Worm (Caenorhabditis elegans) whole organism, young adult: ENCODE data around the gene glb-32.
"Not testable (repeated sequence)": the region's sequence is repeated elsewhere in the genome, so short reads cannot be mapped to it uniquely, and the experiment has no call there.

Experiments used
- B0035.1 ChIP-seq: sonication (generic microtip); optimal IDR thresholded peaks from 2 replicates; lab custom pipeline; 2016; ENCODE audit warnings: missing genetic modification characterization, mild to moderate bottlenecking, missing compliant biosample characterization, missing genotype, missing genetic modification reagents
- C06A6.2 ChIP-seq: fragments of 200-800 bp; sonication (Bioruptor generic); conservative IDR thresholded peaks from 2 replicates; pipeline ENCODE4 v1.3.6; 2022; ENCODE audit warnings: missing genetic modification characterization, missing compliant biosample characterization
- C17E4.6 ChIP-seq: fragments of 200-800 bp; sonication (Bioruptor generic); IDR thresholded peaks from 2 replicates; pipeline ENCODE4 v1.3.6; 2022; ENCODE audit warnings: missing genetic modification reagents, missing genetic modification characterization, missing compliant biosample characterization
- D2030.7 ChIP-seq: fragments of 200-800 bp; sonication (Bioruptor generic); IDR thresholded peaks from 2 replicates; pipeline ENCODE4 v1.3.6; 2022; ENCODE audit warnings: missing genetic modification reagents, missing genetic modification characterization, missing compliant biosample characterization
- F33H1.4 ChIP-seq: fragments of 200-800 bp; sonication (Bioruptor generic); IDR thresholded peaks from 2 replicates; pipeline ENCODE4 v1.3.6; 2022; ENCODE audit warnings: missing genetic modification reagents, missing genetic modification characterization, missing compliant biosample characterization
- F52B5.7 ChIP-seq: sonication (generic microtip); optimal IDR thresholded peaks from 2 replicates; lab custom pipeline; 2016; ENCODE audit warnings: mild to moderate bottlenecking, missing genetic modification characterization, missing compliant biosample characterization
- K11D2.4 ChIP-seq: fragments of 200-800 bp; sonication (Bioruptor generic); IDR thresholded peaks from 2 replicates; pipeline ENCODE4 v1.3.6; 2022; ENCODE audit warnings: missing genetic modification reagents, missing genetic modification characterization, missing compliant biosample characterization
- Y53G8AR.9 ChIP-seq: fragments of 200-800 bp; sonication (Bioruptor generic); conservative IDR thresholded peaks from 2 replicates; pipeline ENCODE4 v1.3.6; 2022; ENCODE audit warnings: missing genetic modification reagents, missing genetic modification characterization, missing compliant biosample characterization
- Y67H2A.10 ChIP-seq: fragments of 200-800 bp; sonication (Bioruptor generic); conservative IDR thresholded peaks from 2 replicates; pipeline ENCODE4 v1.3.6; 2022; ENCODE audit warnings: missing genetic modification reagents, missing genetic modification characterization, missing compliant biosample characterization
- aptf-2 ChIP-seq: fragments of 200-800 bp; sonication (Bioruptor generic); conservative IDR thresholded peaks from 2 replicates; pipeline ENCODE4 v1.3.6; 2022; ENCODE audit warnings: missing genetic modification reagents, missing genetic modification characterization, missing compliant biosample characterization
- attf-3 ChIP-seq: fragments of 200-800 bp; sonication (Bioruptor generic); conservative IDR thresholded peaks from 2 replicates; pipeline ENCODE4 v1.3.6; 2022; ENCODE audit warnings: missing genetic modification reagents, missing genetic modification characterization, missing compliant biosample characterization
- attf-6 ChIP-seq: fragments of 200-800 bp; sonication (Bioruptor generic); IDR thresholded peaks from 2 replicates; pipeline ENCODE4 v1.3.6; 2022; ENCODE audit warnings: missing genetic modification reagents, missing genetic modification characterization, missing compliant biosample characterization
- bed-2 ChIP-seq: fragments of 200-800 bp; sonication (Bioruptor generic); IDR thresholded peaks from 2 replicates; pipeline ENCODE4 v1.3.6; 2022; ENCODE audit warnings: missing genetic modification reagents, missing genetic modification characterization, missing compliant biosample characterization
- cebp-1 ChIP-seq, 2 experiments: fragments of 200-800 bp in 1 of 2; sonication (Bioruptor generic) in 1 of 2; sonication (generic microtip) in 1 of 2; IDR thresholded peaks in 1 of 2; optimal IDR thresholded peaks in 1 of 2; 2 replicates each; pipeline versions ENCODE4 v1.3.6 to Lab custom; 2017 to 2022; ENCODE audit warnings: missing compliant biosample characterization in 2 of 2, missing genetic modification characterization in 2 of 2, mild to moderate bottlenecking in 1 of 2, missing genetic modification reagents in 1 of 2, moderate library complexity in 1 of 2
- cebp-2 ChIP-seq: fragments of 200-800 bp; sonication (Bioruptor generic); IDR thresholded peaks from 2 replicates; pipeline ENCODE4 v1.3.6; 2022; ENCODE audit warnings: missing genetic modification characterization, missing compliant biosample characterization
- ceh-100 ChIP-seq: fragments of 200-800 bp; sonication (Bioruptor generic); IDR thresholded peaks from 2 replicates; pipeline ENCODE4 v1.3.6; 2022; ENCODE audit warnings: missing genetic modification reagents, missing genetic modification characterization, missing compliant biosample characterization
- ceh-58 ChIP-seq: fragments of 200-800 bp; sonication (Bioruptor generic); IDR thresholded peaks from 2 replicates; pipeline ENCODE4 v1.3.6; 2022; ENCODE audit warnings: missing genetic modification characterization, missing compliant biosample characterization
- ceh-91 ChIP-seq: fragments of 200-800 bp; sonication (Bioruptor generic); IDR thresholded peaks from 2 replicates; pipeline ENCODE4 v1.3.6; 2022; ENCODE audit warnings: missing genetic modification reagents, missing genetic modification characterization, missing compliant biosample characterization
- dox-1 ChIP-seq: fragments of 200-800 bp; sonication (Bioruptor generic); IDR thresholded peaks from 2 replicates; pipeline ENCODE4 v1.3.6; 2022; ENCODE audit warnings: missing genetic modification reagents, missing genetic modification characterization, missing compliant biosample characterization
- efl-1 ChIP-seq: fragments of 150-350 bp; optimal IDR thresholded peaks from 2 replicates; lab custom pipeline; 2014; ENCODE audit warnings: missing biosample characterization, missing genetic modification reagents, missing genetic modification characterization
- egl-18 ChIP-seq: fragments of 200-800 bp; sonication (Bioruptor generic); IDR thresholded peaks from 2 replicates; pipeline ENCODE4 v1.3.6; 2022; ENCODE audit warnings: missing genetic modification reagents, missing genetic modification characterization, missing compliant biosample characterization
- egl-44 ChIP-seq: fragments of 200-800 bp; sonication (Bioruptor generic); IDR thresholded peaks from 2 replicates; pipeline ENCODE4 v1.3.6; 2022; ENCODE audit warnings: missing genetic modification reagents, missing genetic modification characterization, missing compliant biosample characterization
- egrh-3 ChIP-seq: fragments of 200-800 bp; sonication (Bioruptor generic); IDR thresholded peaks from 2 replicates; pipeline ENCODE4 v1.3.6; 2022; ENCODE audit warnings: missing genetic modification reagents, missing genetic modification characterization, missing compliant biosample characterization
- ekl-4 ChIP-seq: fragments of 200-800 bp; sonication (Bioruptor generic); IDR thresholded peaks from 2 replicates; pipeline ENCODE4 v1.3.6; 2022; ENCODE audit warnings: missing genetic modification reagents, missing genetic modification characterization, missing compliant biosample characterization
- hmg-1.2 ChIP-seq: fragments of 200-800 bp; sonication (Bioruptor generic); IDR thresholded peaks from 2 replicates; pipeline ENCODE4 v1.3.6; 2022; ENCODE audit warnings: missing genetic modification reagents, missing genetic modification characterization, missing compliant biosample characterization
- hmg-20 ChIP-seq: fragments of 200-800 bp; sonication (Bioruptor generic); IDR thresholded peaks from 2 replicates; pipeline ENCODE4 v1.3.6; 2022; ENCODE audit warnings: missing genetic modification reagents, missing genetic modification characterization, missing compliant biosample characterization
- hsf-1 ChIP-seq: fragments of 200-800 bp; sonication (Bioruptor generic); IDR thresholded peaks from 2 replicates; pipeline ENCODE4 v1.3.6; 2022; ENCODE audit warnings: missing genetic modification reagents, missing genetic modification characterization, missing compliant biosample characterization
- let-526 ChIP-seq: fragments of 200-800 bp; sonication (Bioruptor generic); IDR thresholded peaks from 2 replicates; pipeline ENCODE4 v1.3.6; 2022; ENCODE audit warnings: missing genetic modification reagents, missing genetic modification characterization, missing compliant biosample characterization
- lin-26 ChIP-seq: fragments of 200-800 bp; sonication (Bioruptor generic); IDR thresholded peaks from 2 replicates; pipeline ENCODE4 v1.3.6; 2022; ENCODE audit warnings: missing genetic modification reagents, missing genetic modification characterization, missing compliant biosample characterization
- lir-1 ChIP-seq: fragments of 200-800 bp; sonication (Bioruptor generic); conservative IDR thresholded peaks from 2 replicates; pipeline ENCODE4 v1.3.6; 2022; ENCODE audit warnings: missing genetic modification reagents, missing genetic modification characterization, missing compliant biosample characterization
- madf-6 ChIP-seq: fragments of 200-800 bp; sonication (Bioruptor generic); IDR thresholded peaks from 2 replicates; pipeline ENCODE4 v1.3.6; 2022; ENCODE audit warnings: missing genetic modification reagents, missing genetic modification characterization, missing compliant biosample characterization
- madf-8 ChIP-seq: fragments of 200-800 bp; sonication (Bioruptor generic); conservative IDR thresholded peaks from 2 replicates; pipeline ENCODE4 v1.3.6; 2022; ENCODE audit warnings: missing genetic modification reagents, missing genetic modification characterization, missing compliant biosample characterization
- mcd-1 ChIP-seq: fragments of 200-800 bp; sonication (Bioruptor generic); IDR thresholded peaks from 2 replicates; pipeline ENCODE4 v1.3.6; 2022; ENCODE audit warnings: missing genetic modification reagents, missing genetic modification characterization, missing compliant biosample characterization
- nfyb-1 ChIP-seq: fragments of 200-800 bp; sonication (Bioruptor generic); IDR thresholded peaks from 2 replicates; pipeline ENCODE4 v1.3.6; 2022; ENCODE audit warnings: missing genetic modification reagents, missing genetic modification characterization, missing compliant biosample characterization
- pbrm-1 ChIP-seq: fragments of 200-800 bp; sonication (Bioruptor generic); IDR thresholded peaks from 2 replicates; pipeline ENCODE4 v1.3.6; 2022; ENCODE audit warnings: missing genetic modification reagents, missing genetic modification characterization, missing compliant biosample characterization
- rcor-1 ChIP-seq: fragments of 200-800 bp; sonication (Bioruptor generic); IDR thresholded peaks from 2 replicates; pipeline ENCODE4 v1.3.6; 2022; ENCODE audit warnings: missing genetic modification reagents, missing genetic modification characterization, missing compliant biosample characterization
- sea-2 ChIP-seq: fragments of 200-800 bp; sonication (Bioruptor generic); IDR thresholded peaks from 2 replicates; pipeline ENCODE4 v1.3.6; 2022; ENCODE audit warnings: missing genetic modification characterization, missing compliant biosample characterization
- snpc-1.3 ChIP-seq: sonication (generic microtip); optimal IDR thresholded peaks from 2 replicates; lab custom pipeline; 2017; ENCODE audit warnings: missing genetic modification characterization, mild to moderate bottlenecking, missing compliant biosample characterization, antibody characterized with exemption, moderate library complexity, missing genotype, missing genetic modification reagents; ENCODE audit not compliant: insufficient read depth
- ztf-18 ChIP-seq: sonication (generic microtip); optimal IDR thresholded peaks from 2 replicates; lab custom pipeline; 2016; ENCODE audit warnings: missing genotype, mild to moderate bottlenecking, missing genetic modification characterization, missing compliant biosample characterization
- ztf-25 ChIP-seq: fragments of 200-800 bp; sonication (Bioruptor generic); IDR thresholded peaks from 2 replicates; pipeline ENCODE4 v1.3.6; 2022; ENCODE audit warnings: missing genetic modification reagents, missing genetic modification characterization, missing compliant biosample characterization
- ztf-28 ChIP-seq: fragments of 200-800 bp; sonication (Bioruptor generic); IDR thresholded peaks from 2 replicates; pipeline ENCODE4 v1.3.6; 2022; ENCODE audit warnings: missing genetic modification reagents, missing genetic modification characterization, missing compliant biosample characterization

The glb-32 gene

ce11 chrV:5049333-5049942 lies 39.9 kb downstream of the glb-32 start, which contains the start of the genes pqn-51 and K11D12.14 (continued):
- TF ChIP-seq snpc-1.3 (peak; percentile 7), aptf-2 (GFP tag; lab: Robert Waterston, UW) (no peak), efl-1 (GFP tag; lab: Kevin White, UChicago) (peak; percentile 44), F52B5.7 (tag; lab: Kevin White, UChicago) (no peak), B0035.1 (tag; lab: Kevin White, UChicago) (peak; percentile 19)

DNA sequence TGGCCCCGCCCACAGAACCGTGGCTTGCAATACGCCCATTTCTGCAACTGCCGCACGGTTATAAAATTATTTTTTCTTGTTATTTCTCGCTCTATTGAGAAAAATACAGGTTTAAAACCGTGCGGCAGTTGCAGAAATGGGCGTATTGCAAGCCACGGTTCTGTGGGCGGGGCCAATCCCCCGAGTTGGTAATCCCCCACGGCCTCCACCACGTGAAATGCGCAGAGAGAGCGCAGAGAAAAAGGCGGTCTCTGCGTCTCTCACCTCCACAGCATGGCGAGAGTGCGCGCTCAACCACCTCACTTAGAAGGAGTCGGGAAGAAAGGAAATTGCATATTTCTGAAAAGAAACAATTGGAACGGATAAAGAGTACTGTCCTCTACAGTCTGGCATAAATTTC lies 42.1 kb downstream of the glb-32 start:
- peak; percentile 76 for TF ChIP-seq aptf-2 (GFP tag; lab: Robert Waterston, UW)
- peak; percentile 95 for TF ChIP-seq dox-1 (GFP tag; lab: Robert Waterston, UW)
- peak; percentile 95 for TF ChIP-seq mcd-1 (GFP tag; lab: Robert Waterston, UW)
- peak; percentile 87 for TF ChIP-seq egrh-3 (GFP tag; lab: Robert Waterston, UW)
- peak; percentile 66; the same call in 1 of the 2 replicates for TF ChIP-seq lin-26 (GFP tag; lab: Robert Waterston, UW)
- TF ChIP-seq Y53G8AR.9 (GFP tag; lab: Robert Waterston, UW), result peak; percentile 77
- TF ChIP-seq rcor-1, result peak; percentile 86
- TF ChIP-seq bed-2 (GFP tag; lab: Robert Waterston, UW), result peak; percentile 71; the same call in 1 of the 2 replicates
- peak; percentile 93 for TF ChIP-seq ceh-100 (GFP tag; lab: Robert Waterston, UW)
- 0 out of 2 replicates have a peak, but pooled peaks have one; percentile 51 for TF ChIP-seq ztf-25
- peak; percentile 82 for TF ChIP-seq let-526 (GFP tag; lab: Robert Waterston, UW)
- 0 out of 2 replicates have a peak, but pooled peaks have one; percentile 66 for TF ChIP-seq cebp-2 (GFP tag; lab: Robert Waterston, UW)
- peak; percentile 92 for TF ChIP-seq K11D2.4 (GFP tag; lab: Robert Waterston, UW)
- TF ChIP-seq ztf-28, result peak; percentile 83
- peak; percentile 78 for TF ChIP-seq ztf-18 (tag; lab: Kevin White, UChicago)
- peak; percentile 64 for TF ChIP-seq C17E4.6 (GFP tag; lab: Robert Waterston, UW)
- TF ChIP-seq hmg-1.2, result peak; percentile 96
- peak; percentile 68 for TF ChIP-seq attf-3 (GFP tag; lab: Robert Waterston, UW)
- peak; percentile 25; the same call in 1 of the 2 replicates for TF ChIP-seq hsf-1 (GFP tag; lab: Robert Waterston, UW)
- peak; percentile 83 for TF ChIP-seq egl-18
- peak; percentile 91 for TF ChIP-seq C06A6.2 (GFP tag; lab: Robert Waterston, UW)
- 0 out of 2 replicates have a peak, but pooled peaks have one; percentile 27 for TF ChIP-seq ceh-58 (GFP tag; lab: Robert Waterston, UW)
- peak; percentile 66; the same call in 1 of the 2 replicates for TF ChIP-seq cebp-1 (GFP tag; IDR thresholded peaks at IDR 0.05; lab: Robert Waterston, UW)
- TF ChIP-seq cebp-1 (tag; optimal IDR thresholded peaks at IDR 0.05; lab: Kevin White, UChicago), result not testable (repeated sequence)
- peak; percentile 75 for TF ChIP-seq madf-6 (GFP tag; lab: Robert Waterston, UW)
- peak; percentile 15; the same call in 1 of the 2 replicates for TF ChIP-seq attf-6 (GFP tag; lab: Robert Waterston, UW)
- peak; percentile 82; the same call in 1 of the 2 replicates for TF ChIP-seq sea-2 (GFP tag; lab: Robert Waterston, UW)
- TF ChIP-seq egl-44, result peak; percentile 51; the same call in 1 of the 2 replicates
- TF ChIP-seq F33H1.4 (GFP tag; lab: Robert Waterston, UW), result peak; percentile 70
- TF ChIP-seq Y67H2A.10, result 0 out of 2 replicates have a peak, but pooled peaks have one; percentile 38
- peak; percentile 93 for TF ChIP-seq nfyb-1 (GFP tag; lab: Robert Waterston, UW)
- TF ChIP-seq pbrm-1 (GFP tag; lab: Robert Waterston, UW), result peak; percentile 95
- peak; percentile 79 for TF ChIP-seq ceh-91
- TF ChIP-seq D2030.7 (GFP tag; lab: Robert Waterston, UW), result peak; percentile 78
- TF ChIP-seq hmg-20 (GFP tag; lab: Robert Waterston, UW), result peak; percentile 81; the same call in 1 of the 2 replicates
- peak; percentile 60 for TF ChIP-seq madf-8
- peak; percentile 41; the same call in 1 of the 2 replicates for TF ChIP-seq lir-1
- TF ChIP-seq ekl-4, result peak; percentile 86
